Worm (Caenorhabditis elegans): Measurements from ENCODE around the gene arf-5.

The arf-5 gene

DNA sequence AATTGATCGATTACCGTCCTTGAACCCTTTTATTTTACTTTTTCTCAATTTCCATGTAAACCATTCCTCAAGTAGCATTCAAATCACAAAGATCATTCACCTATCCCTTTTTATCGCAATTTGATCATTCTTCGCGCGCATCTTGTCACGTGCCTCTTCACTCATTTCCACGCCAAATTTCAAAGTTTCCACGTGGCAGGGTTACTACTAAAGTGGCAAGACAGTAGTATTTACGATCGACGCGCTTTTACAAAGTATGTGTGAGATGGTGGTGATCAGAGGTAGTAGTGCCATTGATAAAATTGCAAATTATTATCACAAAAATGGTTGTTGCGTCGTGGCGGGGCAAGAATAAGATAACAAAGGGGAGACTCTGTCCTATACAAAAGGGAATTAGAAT is 46.0 kb downstream of the arf-5 start (continued):
- TF ChIP-seq fkh-10 (GFP tag; optimal IDR thresholded peaks at IDR 0.05): no peak
- TF ChIP-seq fos-1 (tag; optimal IDR thresholded peaks at IDR 0.05): no peak
- no peak for TF ChIP-seq nhr-41 (GFP tag; IDR thresholded peaks at IDR 0.05)
- TF ChIP-seq egl-27 (tag; optimal IDR thresholded peaks at IDR 0.05): no peak
- TF ChIP-seq lin-1 (GFP tag; IDR thresholded peaks at IDR 0.05): no peak
- TF ChIP-seq tag-97 (GFP tag; IDR thresholded peaks at IDR 0.05): no peak
- peak; percentile 20 for TF ChIP-seq nhr-25 (tag; optimal IDR thresholded peaks at IDR 0.05; ENCODE audit: borderline replicate concordance, insufficient read depth)
- TF ChIP-seq lin-13 (GFP tag; optimal IDR thresholded peaks at IDR 0.05): no peak
- TF ChIP-seq unc-39 (tag; optimal IDR thresholded peaks at IDR 0.05): no peak

DNA sequence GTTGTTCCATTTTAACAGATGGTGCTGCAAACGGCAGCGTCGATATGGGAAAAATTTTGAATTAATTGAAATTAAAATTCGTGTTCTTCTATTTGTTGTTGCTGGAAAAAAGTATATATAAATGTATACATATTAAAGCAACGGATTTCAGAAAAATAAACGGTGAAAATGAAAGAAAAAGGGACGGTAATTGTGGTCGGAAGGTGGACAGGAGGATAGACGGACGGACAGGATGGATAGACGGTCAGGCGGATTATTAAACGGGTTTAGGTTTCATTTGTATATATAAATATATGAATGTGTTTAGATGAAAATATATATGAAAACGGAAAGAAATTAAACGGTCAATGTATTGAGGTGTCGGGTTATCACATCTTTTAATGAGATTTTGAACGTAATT is 47.1 kb downstream of the arf-5 start, which contains the start of gene nhr-31:
nhr-31 (minus strand) TSS at position 101 of the 400 bp plus-strand sequence.
- TF ChIP-seq nhr-111 (GFP tag; optimal IDR thresholded peaks at IDR 0.05) (no peak), saeg-2 (GFP tag; IDR thresholded peaks at IDR 0.05) (no peak), lin-13 (GFP tag; optimal IDR thresholded peaks at IDR 0.05) (no peak), Y5F2A.4 (GFP tag; optimal IDR thresholded peaks at IDR 0.05) (no peak), duxl-1 (tag; optimal IDR thresholded peaks at IDR 0.05; ENCODE audit: poor library complexity) (no peak), mxl-2 (GFP tag; conservative IDR thresholded peaks at IDR 0.05) (no peak), unc-130 (GFP tag; optimal IDR thresholded peaks at IDR 0.05) (no peak), ztf-11 (tag; optimal IDR thresholded peaks at IDR 0.05) (no peak), T26A8.4 (GFP tag; IDR thresholded peaks at IDR 0.05) (no peak), spr-3 (GFP tag; optimal IDR thresholded peaks at IDR 0.05) (no peak), snpc-1.2 (GFP tag; IDR thresholded peaks at IDR 0.05) (no peak), mdt-29 (GFP tag; IDR thresholded peaks at IDR 0.05) (no peak), F49E8.2 (tag; optimal IDR thresholded peaks at IDR 0.05; ENCODE audit: borderline replicate concordance) (no peak), ceh-28 (tag; optimal IDR thresholded peaks at IDR 0.05) (no peak), tag-97 (GFP tag; IDR thresholded peaks at IDR 0.05) (no peak), zag-1 (tag; optimal IDR thresholded peaks at IDR 0.05) (no peak), unc-62 (GFP tag; optimal IDR thresholded peaks at IDR 0.05 in 1 of 2) (no peak), unc-62 (tag; optimal IDR thresholded peaks at IDR 0.05) (no peak), nhr-11 (tag; optimal IDR thresholded peaks at IDR 0.05) (no peak)

- TF ChIP-seq mxl-3 (GFP tag; optimal IDR thresholded peaks at IDR 0.05): peak; percentile 55
- TF ChIP-seq R02D3.7 (tag; optimal IDR thresholded peaks at IDR 0.05): no peak
- TF ChIP-seq hlh-11 (tag; optimal IDR thresholded peaks at IDR 0.05): peak; percentile 62
- no peak for TF ChIP-seq tag-97 (GFP tag; IDR thresholded peaks at IDR 0.05)
- TF ChIP-seq nhr-41 (GFP tag; IDR thresholded peaks at IDR 0.05): no peak
- no peak for TF ChIP-seq fos-1 (tag; optimal IDR thresholded peaks at IDR 0.05)
- TF ChIP-seq egl-27 (tag; optimal IDR thresholded peaks at IDR 0.05): no peak
- TF ChIP-seq arid-1 (GFP tag; conservative IDR thresholded peaks at IDR 0.05): no peak
- TF ChIP-seq T26A8.4 (GFP tag; IDR thresholded peaks at IDR 0.05): no peak
- no peak for TF ChIP-seq daf-16 (GFP tag; optimal IDR thresholded peaks at IDR 0.05)
- TF ChIP-seq daf-16 (tag; optimal IDR thresholded peaks at IDR 0.05): no peak
- TF ChIP-seq lin-15B (tag; optimal IDR thresholded peaks at IDR 0.05): no peak
- TF ChIP-seq dmd-8 (GFP tag; IDR thresholded peaks at IDR 0.05): no peak
- TF ChIP-seq mes-2 (tag; optimal IDR thresholded peaks at IDR 0.05; ENCODE audit: poor library complexity, severe bottlenecking): no peak
- no peak for TF ChIP-seq nhr-11 (tag; optimal IDR thresholded peaks at IDR 0.05)
- no peak for TF ChIP-seq lir-3 (tag; optimal IDR thresholded peaks at IDR 0.05)
- TF ChIP-seq aha-1 (tag): peak; percentile 48
- no peak for TF ChIP-seq mdt-29 (GFP tag; IDR thresholded peaks at IDR 0.05)
- TF ChIP-seq nhr-28 (tag; optimal IDR thresholded peaks at IDR 0.05): peak; percentile 13
- TF ChIP-seq dpl-1 (GFP tag; optimal IDR thresholded peaks at IDR 0.05): no peak
- no peak for TF ChIP-seq D1046.2 (GFP tag; IDR thresholded peaks at IDR 0.05)
- TF ChIP-seq nhr-10 (tag; optimal IDR thresholded peaks at IDR 0.05): no peak
- TF ChIP-seq snpc-1.2 (GFP tag; IDR thresholded peaks at IDR 0.05): no peak
- TF ChIP-seq mdl-1 (tag; optimal IDR thresholded peaks at IDR 0.05): peak in 1 of 2 experiments; percentile 26
- TF ChIP-seq pqm-1 (tag; optimal IDR thresholded peaks at IDR 0.05): peak; percentile 97
- no peak for TF ChIP-seq zfp-2 (tag; optimal IDR thresholded peaks at IDR 0.05)
- no peak for TF ChIP-seq tra-1 (GFP tag; IDR thresholded peaks at IDR 0.05)
- peak; percentile 81 for TF ChIP-seq dmd-6 (GFP tag; IDR thresholded peaks at IDR 0.05)
- TF ChIP-seq ZK337.2 (GFP tag; IDR thresholded peaks at IDR 0.05): no peak
- no peak for TF ChIP-seq saeg-2 (GFP tag; IDR thresholded peaks at IDR 0.05)
- TF ChIP-seq lin-38 (GFP tag; IDR thresholded peaks at IDR 0.05): no peak
- no peak for TF ChIP-seq lin-39 (tag; optimal IDR thresholded peaks at IDR 0.05)
Measured at ce11 chrIV:8030099-8030498, 47.8 kb downstream of the arf-5 start.

Data from whole organism, L4 larva.